Worm (Caenorhabditis elegans) whole organism, L4 larva: Measurements from ENCODE around the gene nap-1.

Source experiments
- F26F4.8 ChIP-seq: fragments of 200-800 bp; sonication (Bioruptor generic); conservative IDR thresholded peaks from 2 replicates; pipeline ENCODE4 v1.3.6; 2022; ENCODE audit warnings: missing genetic modification characterization, missing compliant biosample characterization
- F37D6.2 ChIP-seq: sonication (generic microtip); optimal IDR thresholded peaks from 2 replicates; lab custom pipeline; 2016; ENCODE audit warnings: mild to moderate bottlenecking, missing genetic modification characterization, missing compliant biosample characterization
- F44E2.7 ChIP-seq: fragments of 200-800 bp; sonication (Bioruptor generic); IDR thresholded peaks from 2 replicates; pipeline ENCODE4 v2.1.2; 2022; ENCODE audit warnings: missing genetic modification characterization, missing compliant biosample characterization
- R02D3.7 ChIP-seq: fragments of 150-350 bp; sonication (generic microtip); optimal IDR thresholded peaks from 3 replicates; lab custom pipeline; 2014; ENCODE audit warnings: missing biosample characterization, missing genetic modification characterization
- Y48G9A.11 ChIP-seq: fragments of 200-800 bp; sonication (Bioruptor generic); IDR thresholded peaks from 2 replicates; pipeline ENCODE4 v1.3.6; 2022; ENCODE audit warnings: missing genetic modification reagents, missing genetic modification characterization, missing compliant biosample characterization
- Y5F2A.4 ChIP-seq: fragments of 200-800 bp; sonication (Bioruptor generic); optimal IDR thresholded peaks from 2 replicates; lab custom pipeline; 2018; ENCODE audit warnings: mild to moderate bottlenecking, missing genetic modification characterization, missing compliant biosample characterization
- Y75B8A.6 ChIP-seq: fragments of 200-800 bp; sonication (Bioruptor generic); IDR thresholded peaks from 2 replicates; pipeline ENCODE4 v1.3.6; 2022; ENCODE audit warnings: missing genetic modification reagents, missing genetic modification characterization, missing compliant biosample characterization
- ZK546.5 ChIP-seq, 2 experiments: sonication (generic microtip); optimal IDR thresholded peaks; 2 replicates each; lab custom pipeline; 2017; ENCODE audit warnings: missing biosample characterization in 2 of 2, missing genetic modification characterization in 2 of 2
- aha-1 ChIP-seq: fragments of 150-350 bp; peaks from one replicate; lab custom pipeline; 2014; ENCODE audit warnings: missing biosample characterization, missing genetic modification characterization
- aly-2 ChIP-seq: sonication (generic microtip); optimal IDR thresholded peaks from 2 replicates; lab custom pipeline; 2018; ENCODE audit warnings: missing biosample characterization, missing genetic modification characterization
- ama-1 ChIP-seq: fragments of 150-350 bp; optimal IDR thresholded peaks from 2 replicates; lab custom pipeline; 2014; ENCODE audit warnings: inconsistent platforms, mixed read lengths
- attf-4 ChIP-seq: sonication (generic microtip); optimal IDR thresholded peaks from 3 replicates; lab custom pipeline; 2017; ENCODE audit warnings: missing biosample characterization, missing genetic modification characterization
- ceh-32 ChIP-seq: sonication (generic microtip); optimal IDR thresholded peaks from 2 replicates; lab custom pipeline; 2016; ENCODE audit warnings: mild to moderate bottlenecking, missing genetic modification characterization, missing compliant biosample characterization; ENCODE audit not compliant: poor library complexity
- ceh-44 ChIP-seq: fragments of 200-800 bp; sonication (Bioruptor generic); IDR thresholded peaks from 2 replicates; pipeline ENCODE4 v1.3.6; 2022; ENCODE audit warnings: missing genetic modification reagents, missing genetic modification characterization, missing compliant biosample characterization
- ceh-62 ChIP-seq: sonication (generic microtip); optimal IDR thresholded peaks from 2 replicates; lab custom pipeline; 2017; ENCODE audit warnings: missing biosample characterization, missing genetic modification characterization
- ceh-82 ChIP-seq: sonication (generic microtip); optimal IDR thresholded peaks from 2 replicates; lab custom pipeline; 2017; ENCODE audit warnings: missing biosample characterization, missing genetic modification characterization
- ctbp-1 ChIP-seq: fragments of 200-800 bp; sonication (Bioruptor generic); IDR thresholded peaks from 2 replicates; pipeline ENCODE4 v1.3.6; 2022; ENCODE audit warnings: missing genetic modification reagents, missing genetic modification characterization, missing compliant biosample characterization
- daf-12 ChIP-seq: fragments of 150-350 bp; optimal IDR thresholded peaks from 2 replicates; lab custom pipeline; 2014; ENCODE audit warnings: missing biosample characterization, missing genetic modification reagents, missing genetic modification characterization
- daf-16 ChIP-seq, 3 experiments: sonication (generic microtip); optimal IDR thresholded peaks; 2 replicates each; lab custom pipeline; 2016 to 2017; ENCODE audit warnings: missing genetic modification characterization in 3 of 3, missing genetic modification reagents in 3 of 3, mild to moderate bottlenecking in 2 of 3, missing compliant biosample characterization in 2 of 3, missing biosample characterization in 1 of 3, moderate library complexity in 1 of 3
- daf-19 ChIP-seq: fragments of 200-800 bp; sonication (Bioruptor generic); conservative IDR thresholded peaks from 2 replicates; pipeline ENCODE4 v1.3.6; 2022; ENCODE audit warnings: missing genetic modification characterization, missing compliant biosample characterization
- dmd-8 ChIP-seq: fragments of 200-800 bp; sonication (Bioruptor generic); IDR thresholded peaks from 2 replicates; pipeline ENCODE4 v1.3.6; 2022; ENCODE audit warnings: missing genetic modification characterization, missing compliant biosample characterization
- dpl-1 ChIP-seq: fragments of 150-350 bp; optimal IDR thresholded peaks from 2 replicates; lab custom pipeline; 2014; ENCODE audit warnings: missing biosample characterization, missing genetic modification reagents, missing genetic modification characterization
- egl-27 ChIP-seq: sonication (generic microtip); optimal IDR thresholded peaks from 3 replicates; lab custom pipeline; 2017; ENCODE audit warnings: missing biosample characterization, missing genetic modification reagents, missing genetic modification characterization
- fkh-10 ChIP-seq: fragments of 150-350 bp; optimal IDR thresholded peaks from 2 replicates; lab custom pipeline; 2014; ENCODE audit warnings: missing biosample characterization, missing genetic modification reagents, missing genetic modification characterization
- fos-1 ChIP-seq: fragments of 150-350 bp; optimal IDR thresholded peaks from 2 replicates; lab custom pipeline; 2014; ENCODE audit warnings: missing biosample characterization, missing genetic modification characterization
- gei-8 ChIP-seq: fragments of 200-800 bp; sonication (Bioruptor generic); optimal IDR thresholded peaks from 2 replicates; lab custom pipeline; 2018; ENCODE audit warnings: mild to moderate bottlenecking, missing genetic modification characterization, missing compliant biosample characterization
- hlh-30 ChIP-seq: sonication (generic microtip); optimal IDR thresholded peaks from 2 replicates; lab custom pipeline; 2017; ENCODE audit warnings: antibody characterized with exemption, mild to moderate bottlenecking, missing genetic modification characterization, missing compliant biosample characterization; ENCODE audit not compliant: insufficient read depth
- hmg-1.1 ChIP-seq: fragments of 200-800 bp; sonication (Bioruptor generic); IDR thresholded peaks from 2 replicates; pipeline ENCODE4 v1.3.6; 2022; ENCODE audit warnings: missing genetic modification reagents, missing genetic modification characterization, missing compliant biosample characterization
- lim-7 ChIP-seq: fragments of 200-800 bp; sonication (Bioruptor generic); IDR thresholded peaks from 2 replicates; pipeline ENCODE4 v1.3.6; 2022; ENCODE audit warnings: missing genetic modification characterization, missing compliant biosample characterization
- lin-1 ChIP-seq: fragments of 200-800 bp; sonication (Bioruptor generic); IDR thresholded peaks from 2 replicates; pipeline ENCODE4 v1.3.6; 2022; ENCODE audit warnings: missing genetic modification reagents, missing genetic modification characterization, missing compliant biosample characterization
- lin-13 ChIP-seq: fragments of 150-350 bp; optimal IDR thresholded peaks from 2 replicates; lab custom pipeline; 2014; ENCODE audit warnings: missing biosample characterization, missing genetic modification reagents, missing genetic modification characterization
- lin-15B ChIP-seq: fragments of 150-350 bp; sonication (generic microtip); optimal IDR thresholded peaks from 3 replicates; lab custom pipeline; 2014; ENCODE audit warnings: missing biosample characterization, missing genetic modification characterization
- lin-29 ChIP-seq: fragments of 200-800 bp; sonication (Bioruptor generic); IDR thresholded peaks from 2 replicates; pipeline ENCODE4 v1.3.6; 2022; ENCODE audit warnings: missing genetic modification reagents, missing genetic modification characterization, missing compliant biosample characterization
- lir-3 ChIP-seq: sonication (generic microtip); optimal IDR thresholded peaks from 2 replicates; lab custom pipeline; 2016; ENCODE audit warnings: mild to moderate bottlenecking, missing genetic modification characterization, missing compliant biosample characterization
- madf-9 ChIP-seq: fragments of 200-800 bp; sonication (Bioruptor generic); conservative IDR thresholded peaks from 2 replicates; pipeline ENCODE4 v1.3.6; 2022; ENCODE audit warnings: missing genetic modification reagents, missing genetic modification characterization, missing compliant biosample characterization
- mdt-29 ChIP-seq: fragments of 200-800 bp; sonication (Bioruptor generic); IDR thresholded peaks from 2 replicates; pipeline ENCODE4 v1.3.6; 2022; ENCODE audit warnings: missing genetic modification reagents, missing genetic modification characterization, missing compliant biosample characterization
- mes-2 ChIP-seq: sonication (generic microtip); optimal IDR thresholded peaks from 2 replicates; lab custom pipeline; 2016; ENCODE audit warnings: missing genotype, mild to moderate bottlenecking, missing genetic modification characterization, missing compliant biosample characterization; ENCODE audit not compliant: poor library complexity, severe bottlenecking
- mxl-2 ChIP-seq: fragments of 200-800 bp; sonication (Bioruptor generic); conservative IDR thresholded peaks from 2 replicates; pipeline ENCODE4 v1.3.6; 2022; ENCODE audit warnings: missing genetic modification reagents, missing genetic modification characterization, missing compliant biosample characterization
- mxl-3 ChIP-seq: fragments of 200-800 bp; sonication (Bioruptor generic); optimal IDR thresholded peaks from 2 replicates; lab custom pipeline; 2018; ENCODE audit warnings: mild to moderate bottlenecking, missing genetic modification characterization, missing compliant biosample characterization
- nhr-111 ChIP-seq: fragments of 200-800 bp; sonication (Bioruptor generic); optimal IDR thresholded peaks from 2 replicates; lab custom pipeline; 2018; ENCODE audit warnings: mild to moderate bottlenecking, missing genetic modification characterization, missing compliant biosample characterization
- nhr-41 ChIP-seq: fragments of 200-800 bp; sonication (Bioruptor generic); IDR thresholded peaks from 2 replicates; pipeline ENCODE4 v1.3.6; 2022; ENCODE audit warnings: missing genetic modification reagents, missing genetic modification characterization, missing compliant biosample characterization
- nhr-42 ChIP-seq: fragments of 200-800 bp; sonication (Bioruptor generic); IDR thresholded peaks from 2 replicates; pipeline ENCODE4 v1.3.6; 2022; ENCODE audit warnings: missing genetic modification characterization, missing compliant biosample characterization
- nhr-6 ChIP-seq: fragments of 150-350 bp; optimal IDR thresholded peaks from 2 replicates; lab custom pipeline; 2014; ENCODE audit warnings: missing biosample characterization, missing genetic modification characterization
- nhr-76 ChIP-seq: fragments of 150-350 bp; optimal IDR thresholded peaks from 2 replicates; lab custom pipeline; 2014; ENCODE audit warnings: missing biosample characterization, missing genetic modification characterization
- pqm-1 ChIP-seq: sonication (generic microtip); optimal IDR thresholded peaks from 2 replicates; lab custom pipeline; 2017; ENCODE audit warnings: missing biosample characterization, missing genetic modification characterization
- set-16 ChIP-seq: fragments of 200-800 bp; sonication (Bioruptor generic); IDR thresholded peaks from 2 replicates; pipeline ENCODE4 v1.3.6; 2022; ENCODE audit warnings: missing genetic modification reagents, missing genetic modification characterization, missing compliant biosample characterization
- skn-1 ChIP-seq: fragments of 150-350 bp; optimal IDR thresholded peaks from 2 replicates; lab custom pipeline; 2014; ENCODE audit warnings: missing biosample characterization, missing genetic modification characterization
- unc-39 ChIP-seq: sonication (generic microtip); optimal IDR thresholded peaks from 2 replicates; lab custom pipeline; 2017; ENCODE audit warnings: missing biosample characterization, missing genetic modification characterization
- zfp-2 ChIP-seq: sonication (generic microtip); optimal IDR thresholded peaks from 2 replicates; lab custom pipeline; 2016; ENCODE audit warnings: mild to moderate bottlenecking, missing genetic modification characterization, missing compliant biosample characterization
- zfp-3 ChIP-seq: fragments of 200-800 bp; sonication (Bioruptor generic); conservative IDR thresholded peaks from 2 replicates; pipeline ENCODE4 v1.3.6; 2022; ENCODE audit warnings: missing genetic modification reagents, missing genetic modification characterization, missing compliant biosample characterization
- zip-2 ChIP-seq: fragments of 150-350 bp; optimal IDR thresholded peaks from 2 replicates; lab custom pipeline; 2014; ENCODE audit warnings: missing biosample characterization, missing genetic modification characterization
- ztf-11 ChIP-seq: fragments of 150-350 bp; optimal IDR thresholded peaks from 2 replicates; lab custom pipeline; 2014; ENCODE audit warnings: missing biosample characterization, missing genetic modification characterization

Gene nap-1

DNA sequence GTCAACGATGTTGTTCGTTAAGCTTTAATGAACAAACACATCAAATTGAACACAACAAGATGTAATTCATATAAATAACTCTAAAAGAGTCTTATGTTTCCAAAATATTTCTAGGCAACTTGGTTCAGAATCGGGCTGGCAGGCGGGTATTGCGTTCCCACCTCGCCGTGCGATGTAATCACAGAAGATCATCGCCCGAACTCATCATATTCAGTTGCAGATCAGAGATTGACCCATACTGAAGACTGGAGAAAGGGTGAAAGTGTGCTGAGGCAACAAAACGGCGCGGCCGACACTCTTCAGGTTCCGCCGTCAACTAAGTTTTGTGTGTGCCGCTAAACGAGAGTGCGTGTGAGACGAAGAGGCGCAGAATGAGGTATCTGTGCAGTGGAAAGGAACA lies 49.4 kb upstream of the nap-1 start (continued):
- TF ChIP-seq daf-16 (GFP tag; optimal IDR thresholded peaks at IDR 0.05; lab: Kevin White, UChicago) = peak; percentile 43 to 84
- TF ChIP-seq daf-16 (tag; optimal IDR thresholded peaks at IDR 0.05; lab: Kevin White, UChicago) = peak; percentile 89
- TF ChIP-seq R02D3.7 (tag; lab: Kevin White, UChicago) = no peak
- no peak for TF ChIP-seq F44E2.7 (GFP tag; lab: Robert Waterston, UW)
- TF ChIP-seq mes-2 (tag; lab: Kevin White, UChicago) = peak; percentile 87
- no peak for TF ChIP-seq ztf-11 (tag; lab: Kevin White, UChicago)
- TF ChIP-seq F37D6.2 (tag; lab: Kevin White, UChicago) = peak; percentile 60
- peak; percentile 78 for TF ChIP-seq lin-13
- no peak for TF ChIP-seq skn-1
- no peak for TF ChIP-seq F26F4.8 (GFP tag; lab: Robert Waterston, UW)
- no peak for TF ChIP-seq ctbp-1 (GFP tag; lab: Robert Waterston, UW)
- TF ChIP-seq dmd-8 (GFP tag; lab: Robert Waterston, UW) = 0 out of 2 replicates have a peak, but pooled peaks have one; percentile 28
- TF ChIP-seq set-16 (GFP tag; lab: Robert Waterston, UW) = no peak
- no peak for TF ChIP-seq Y5F2A.4
- TF ChIP-seq ceh-32 (tag; lab: Kevin White, UChicago) = peak; percentile 44
- TF ChIP-seq gei-8 (GFP tag; lab: Kevin White, UChicago) = no peak
- TF ChIP-seq egl-27 (tag; lab: Kevin White, UChicago) = no peak
- TF ChIP-seq ZK546.5 (tag; optimal IDR thresholded peaks at IDR 0.05; lab: Kevin White, UChicago) = no peak
- TF ChIP-seq nhr-6 (tag; lab: Kevin White, UChicago) = peak; percentile 2
- no peak; the same call in 1 of the 2 replicates for TF ChIP-seq madf-9 (GFP tag; lab: Robert Waterston, UW)
- TF ChIP-seq lir-3 (tag; lab: Kevin White, UChicago) = no peak
- no peak for TF ChIP-seq lin-15B (tag; lab: Kevin White, UChicago)
- TF ChIP-seq hlh-30 (tag; lab: Kevin White, UChicago) = peak; percentile 72
- peak; percentile 73 for TF ChIP-seq aha-1
- TF ChIP-seq zfp-2 (tag; lab: Kevin White, UChicago) = peak; percentile 41
- no peak for TF ChIP-seq nhr-111
- TF ChIP-seq nhr-76 (tag; lab: Kevin White, UChicago) = no peak
- peak; percentile 74 for TF ChIP-seq lin-1
- peak; percentile 73; the same call in 1 of the 2 replicates for TF ChIP-seq mdt-29 (GFP tag; lab: Robert Waterston, UW)
- no peak for TF ChIP-seq unc-39 (tag; lab: Kevin White, UChicago)
- no peak for TF ChIP-seq attf-4 (tag; lab: Kevin White, UChicago)
- peak; percentile 17 for TF ChIP-seq fkh-10
- TF ChIP-seq lin-29 (GFP tag; lab: Robert Waterston, UW) = no peak
- TF ChIP-seq lim-7 (GFP tag; lab: Robert Waterston, UW) = peak; percentile 68
- peak; percentile 82 for TF ChIP-seq mxl-3 (GFP tag; lab: Kevin White, UChicago)
- TF ChIP-seq daf-12 (tag; lab: Kevin White, UChicago) = no peak
- peak; percentile 100 for TF ChIP-seq ceh-44 (GFP tag; lab: Robert Waterston, UW)
- no peak for TF ChIP-seq aly-2 (tag; lab: Kevin White, UChicago)
- no peak for TF ChIP-seq mxl-2 (GFP tag; lab: Robert Waterston, UW)
- TF ChIP-seq nhr-42 (GFP tag; lab: Robert Waterston, UW) = no peak; the same call in none of the 2 replicates
- no peak for TF ChIP-seq ceh-62 (tag; lab: Kevin White, UChicago)
- TF ChIP-seq hmg-1.1 (GFP tag; lab: Robert Waterston, UW) = peak; percentile 89
- TF ChIP-seq Y48G9A.11 (GFP tag; lab: Robert Waterston, UW) = peak; percentile 83
- TF ChIP-seq ceh-82 = no peak
- peak; percentile 55 for TF ChIP-seq dpl-1 (GFP tag; lab: Kevin White, UChicago)
- peak; percentile 98 for TF ChIP-seq ama-1 (lab: Kevin White, UChicago)
- peak; percentile 22 for TF ChIP-seq zip-2
- peak; percentile 70; the same call in 1 of the 2 replicates for TF ChIP-seq zfp-3 (GFP tag; lab: Robert Waterston, UW)
- TF ChIP-seq daf-19 (GFP tag; lab: Robert Waterston, UW) = no peak
- peak; percentile 62; the same call in 1 of the 2 replicates for TF ChIP-seq Y75B8A.6
- no peak for TF ChIP-seq fos-1 (tag; lab: Kevin White, UChicago)
- peak; percentile 34 for TF ChIP-seq pqm-1 (tag; lab: Kevin White, UChicago)
- TF ChIP-seq nhr-41 = no peak
